Fruit fly (Drosophila melanogaster) whole organism, prepupa: ENCODE results near the gene obst-B.

Source experiments
- Blimp-1 ChIP-seq: fragments of 200-800 bp; sonication (Bioruptor generic); optimal IDR thresholded peaks from 3 replicates; lab custom pipeline; 2017; ENCODE audit warnings: missing biosample characterization, missing genetic modification characterization, mild to moderate bottlenecking, moderate library complexity, missing genetic modification reagents
- CG10631 ChIP-seq: fragments of 200-800 bp; sonication (Bioruptor generic); optimal IDR thresholded peaks from 2 replicates; lab custom pipeline; 2016; ENCODE audit warnings: missing biosample characterization, missing genetic modification characterization
- CG10669 ChIP-seq: fragments of 200-800 bp; sonication (Bioruptor generic); optimal IDR thresholded peaks from 3 replicates; lab custom pipeline; 2018; ENCODE audit warnings: missing biosample characterization, mild to moderate bottlenecking, missing genetic modification characterization, moderate library complexity
- CG11294 ChIP-seq: fragments of 200-800 bp; sonication (Bioruptor generic); IDR thresholded peaks from 2 replicates; pipeline ENCODE4 v1.3.6; 2022; ENCODE audit warnings: missing biosample characterization, missing genetic modification characterization
- CG11762 ChIP-seq: fragments of 200-800 bp; sonication (Bioruptor generic); optimal IDR thresholded peaks from 3 replicates; lab custom pipeline; 2016; ENCODE audit warnings: missing biosample characterization, missing genetic modification characterization; ENCODE audit not compliant: insufficient read depth
- CG11902 ChIP-seq: fragments of 200-800 bp; sonication (Bioruptor generic); optimal IDR thresholded peaks from 3 replicates; lab custom pipeline; 2016; ENCODE audit warnings: missing biosample characterization, missing genetic modification characterization
- CG15336 ChIP-seq: fragments of 200-800 bp; sonication (Bioruptor generic); IDR thresholded peaks from 2 replicates; pipeline ENCODE4 v1.3.6; 2022; ENCODE audit warnings: missing biosample characterization, missing genetic modification characterization
- CG1621 ChIP-seq: fragments of 200-800 bp; sonication (Bioruptor generic); optimal IDR thresholded peaks from 3 replicates; lab custom pipeline; 2018; ENCODE audit warnings: missing biosample characterization, mild to moderate bottlenecking, missing genetic modification characterization
- CG16779 ChIP-seq: fragments of 200-800 bp; sonication (Bioruptor generic); optimal IDR thresholded peaks from 3 replicates; lab custom pipeline; 2017; ENCODE audit warnings: missing biosample characterization, mild to moderate bottlenecking, missing genetic modification characterization
- CG32006 ChIP-seq: fragments of 200-800 bp; sonication (Bioruptor generic); optimal IDR thresholded peaks from 3 replicates; lab custom pipeline; 2017; ENCODE audit warnings: missing biosample characterization, mild to moderate bottlenecking, missing genetic modification characterization
- CG34406 ChIP-seq: fragments of 200-800 bp; sonication (Bioruptor generic); optimal IDR thresholded peaks from 3 replicates; lab custom pipeline; 2016; ENCODE audit warnings: missing biosample characterization, missing genetic modification characterization
- CG4318 ChIP-seq: fragments of 200-800 bp; sonication (Bioruptor generic); optimal IDR thresholded peaks from 3 replicates; lab custom pipeline; 2017; ENCODE audit warnings: missing biosample characterization, mild to moderate bottlenecking, missing genetic modification characterization
- CG6163 ChIP-seq: fragments of 200-800 bp; sonication (Bioruptor generic); IDR thresholded peaks from 3 replicates; pipeline ENCODE4 v1.3.6; 2022; ENCODE audit warnings: missing biosample characterization, missing genetic modification characterization
- CG6276 ChIP-seq: fragments of 200-800 bp; sonication (Bioruptor generic); optimal IDR thresholded peaks from 2 replicates; lab custom pipeline; 2017; ENCODE audit warnings: missing biosample characterization, mild to moderate bottlenecking, missing genetic modification characterization
- CG6792 ChIP-seq: fragments of 200-800 bp; sonication (Bioruptor generic); optimal IDR thresholded peaks from 3 replicates; lab custom pipeline; 2016; ENCODE audit warnings: missing biosample characterization, missing genetic modification characterization
- CG7368 ChIP-seq: fragments of 200-800 bp; sonication (Bioruptor generic); optimal IDR thresholded peaks from 3 replicates; lab custom pipeline; 2016; ENCODE audit warnings: missing biosample characterization, missing genetic modification characterization
- CG8319 ChIP-seq: fragments of 200-800 bp; sonication (Bioruptor generic); optimal IDR thresholded peaks from 3 replicates; lab custom pipeline; 2016; ENCODE audit warnings: missing biosample characterization, missing genetic modification characterization
- CG8632 ChIP-seq: fragments of 200-800 bp; sonication (Bioruptor generic); optimal IDR thresholded peaks from 3 replicates; lab custom pipeline; 2016; ENCODE audit warnings: missing biosample characterization, missing genetic modification characterization
- CG9139 ChIP-seq: fragments of 200-800 bp; sonication (Bioruptor generic); optimal IDR thresholded peaks from 3 replicates; lab custom pipeline; 2017; ENCODE audit warnings: missing biosample characterization, mild to moderate bottlenecking, missing genetic modification characterization
- Eip75B ChIP-seq: fragments of 200-800 bp; sonication (Bioruptor generic); optimal IDR thresholded peaks from 3 replicates; lab custom pipeline; 2016; ENCODE audit warnings: missing biosample characterization, missing genetic modification characterization
- Eip93F ChIP-seq: fragments of 200-800 bp; sonication (Bioruptor generic); optimal IDR thresholded peaks from 2 replicates; lab custom pipeline; 2016; ENCODE audit warnings: missing biosample characterization, mild to moderate bottlenecking, missing genetic modification characterization
- Ets21C ChIP-seq: fragments of 200-800 bp; sonication (Bioruptor generic); optimal IDR thresholded peaks from 3 replicates; lab custom pipeline; 2016; ENCODE audit warnings: missing biosample characterization, missing genetic modification characterization
- Ets96B ChIP-seq: fragments of 200-800 bp; optimal IDR thresholded peaks from 2 replicates; lab custom pipeline; 2019; ENCODE audit warnings: missing biosample characterization, mild to moderate bottlenecking, missing genetic modification characterization, moderate library complexity
- Hr39 ChIP-seq: fragments of 200-800 bp; sonication (Bioruptor generic); optimal IDR thresholded peaks from 2 replicates; lab custom pipeline; 2016; ENCODE audit warnings: missing biosample characterization, missing genetic modification characterization
- Lpt ChIP-seq: fragments of 200-800 bp; sonication (Bioruptor generic); optimal IDR thresholded peaks from 3 replicates; lab custom pipeline; 2016; ENCODE audit warnings: missing biosample characterization, missing genetic modification characterization
- Met ChIP-seq: fragments of 200-800 bp; sonication (Bioruptor generic); optimal IDR thresholded peaks from 3 replicates; lab custom pipeline; 2016; ENCODE audit warnings: missing biosample characterization, missing genetic modification characterization
- OdsH ChIP-seq: fragments of 200-800 bp; sonication (Bioruptor generic); optimal IDR thresholded peaks from 3 replicates; lab custom pipeline; 2016; ENCODE audit warnings: missing biosample characterization, missing genetic modification characterization
- Smox ChIP-seq: fragments of 200-800 bp; sonication (Bioruptor generic); optimal IDR thresholded peaks from 3 replicates; lab custom pipeline; 2016; ENCODE audit warnings: missing biosample characterization, missing genetic modification characterization
- Sox15 ChIP-seq: fragments of 200-800 bp; sonication (Bioruptor generic); optimal IDR thresholded peaks from 3 replicates; lab custom pipeline; 2016; ENCODE audit warnings: missing biosample characterization, missing genetic modification characterization
- acj6 ChIP-seq: fragments of 200-800 bp; sonication (Bioruptor generic); optimal IDR thresholded peaks from 3 replicates; lab custom pipeline; 2016; ENCODE audit warnings: missing biosample characterization, missing genetic modification characterization
- cyc ChIP-seq: fragments of 200-800 bp; sonication (Bioruptor generic); optimal IDR thresholded peaks from 3 replicates; lab custom pipeline; 2016; ENCODE audit warnings: missing biosample characterization, missing genetic modification characterization
- dsx ChIP-seq: fragments of 200-800 bp; optimal IDR thresholded peaks from 3 replicates; lab custom pipeline; 2019; ENCODE audit warnings: missing biosample characterization, mild to moderate bottlenecking, missing genetic modification characterization, moderate library complexity; ENCODE audit not compliant: poor library complexity, severe bottlenecking
- eg ChIP-seq: fragments of 200-800 bp; sonication (Bioruptor generic); IDR thresholded peaks from 3 replicates; pipeline ENCODE4 v1.3.6; 2022; ENCODE audit warnings: missing biosample characterization, missing genetic modification characterization
- esn ChIP-seq: fragments of 200-800 bp; sonication (Bioruptor generic); optimal IDR thresholded peaks from 2 replicates; lab custom pipeline; 2016; ENCODE audit warnings: missing biosample characterization, mild to moderate bottlenecking, missing genetic modification characterization, moderate library complexity
- fd59A ChIP-seq: fragments of 200-800 bp; sonication (Bioruptor generic); optimal IDR thresholded peaks from 2 replicates; lab custom pipeline; 2017; ENCODE audit warnings: missing biosample characterization, mild to moderate bottlenecking, missing genetic modification characterization, missing genetic modification reagents
- fd85E ChIP-seq: fragments of 200-800 bp; sonication (Bioruptor generic); optimal IDR thresholded peaks from 3 replicates; lab custom pipeline; 2016; ENCODE audit warnings: missing biosample characterization, missing genetic modification characterization
- fkh ChIP-seq: fragments of 200-800 bp; sonication (Bioruptor generic); optimal IDR thresholded peaks from 3 replicates; lab custom pipeline; 2017; ENCODE audit warnings: missing biosample characterization, mild to moderate bottlenecking, missing genetic modification characterization, moderate library complexity
- lz ChIP-seq: fragments of 200-800 bp; sonication (Bioruptor generic); optimal IDR thresholded peaks from 3 replicates; lab custom pipeline; 2016; ENCODE audit warnings: missing biosample characterization, missing genetic modification characterization
- net ChIP-seq: fragments of 200-800 bp; sonication (Bioruptor generic); optimal IDR thresholded peaks from 3 replicates; lab custom pipeline; 2016; ENCODE audit warnings: missing biosample characterization, missing genetic modification characterization
- salr ChIP-seq, 2 experiments: fragments of 200-800 bp; sonication (Bioruptor generic); optimal IDR thresholded peaks; 3 replicates each; lab custom pipeline; 2016 to 2018; ENCODE audit warnings: missing biosample characterization in 2 of 2, missing genetic modification characterization in 2 of 2, mild to moderate bottlenecking in 1 of 2
- spab ChIP-seq: fragments of 200-800 bp; sonication (Bioruptor generic); optimal IDR thresholded peaks from 2 replicates; lab custom pipeline; 2017; ENCODE audit warnings: missing biosample characterization, mild to moderate bottlenecking, missing genetic modification characterization, missing genetic modification reagents
- ss ChIP-seq, 2 experiments: fragments of 200-800 bp; sonication (Bioruptor generic); optimal IDR thresholded peaks; 2 replicates in 1 of 2; 3 replicates in 1 of 2; lab custom pipeline; 2017 to 2018; ENCODE audit warnings: mild to moderate bottlenecking in 2 of 2, missing biosample characterization in 2 of 2, missing genetic modification characterization in 2 of 2, moderate library complexity in 1 of 2
- svp ChIP-seq: fragments of 200-800 bp; sonication (Bioruptor generic); peaks from one replicate; lab custom pipeline; 2016; ENCODE audit warnings: missing biosample characterization, missing genetic modification characterization
- topi ChIP-seq: fragments of 200-800 bp; sonication (Bioruptor generic); optimal IDR thresholded peaks from 3 replicates; lab custom pipeline; 2016; ENCODE audit warnings: missing biosample characterization, missing genetic modification characterization
- vri ChIP-seq: fragments of 200-800 bp; sonication (Bioruptor generic); optimal IDR thresholded peaks from 3 replicates; lab custom pipeline; 2016; ENCODE audit warnings: missing biosample characterization, mild to moderate bottlenecking, missing genetic modification characterization

obst-B gene

DNA sequence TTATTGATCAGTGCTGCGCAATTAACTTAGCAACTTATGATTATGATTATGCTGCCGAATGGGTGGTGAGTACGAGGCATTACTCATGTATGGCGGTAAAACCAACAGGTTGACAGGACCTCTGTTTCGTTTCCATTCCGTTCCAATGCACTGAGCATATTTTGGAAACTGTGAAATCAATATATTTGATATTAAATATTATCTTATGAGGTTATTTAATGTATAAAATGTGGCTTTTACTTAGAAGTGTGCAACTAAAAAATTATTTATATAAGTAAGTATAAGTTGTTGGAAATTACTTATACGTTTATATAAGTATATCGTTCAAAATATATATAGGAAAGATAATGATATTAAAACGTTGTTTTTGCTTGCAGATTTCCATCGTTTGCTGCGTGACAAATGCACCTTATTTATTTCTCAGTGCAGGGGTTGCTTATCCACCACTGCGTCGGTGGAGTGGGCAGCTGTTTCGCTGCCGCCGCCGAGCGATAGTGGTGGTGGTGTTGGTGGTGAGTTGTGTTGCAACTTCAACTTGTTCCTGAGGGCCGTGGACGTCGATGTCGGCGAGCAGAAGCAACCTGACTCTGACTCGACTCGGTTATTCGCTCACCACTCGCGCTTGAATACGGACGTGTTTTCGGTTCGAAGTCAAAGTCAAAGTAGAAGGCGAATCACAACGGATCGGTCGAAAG, 48.3 kb upstream of the obst-B start, which contains the start of gene bib (continued):
- TF ChIP-seq Ets96B (peak; percentile 93), CG6276 (GFP tag; lab: Kevin White, UChicago) (peak; percentile 76), CG10631 (peak; percentile 93), topi (GFP tag; lab: Kevin White, UChicago) (peak; percentile 82), CG10669 (GFP tag; lab: Kevin White, UChicago) (peak; percentile 90), net (GFP tag; lab: Kevin White, UChicago) (peak; percentile 90), Blimp-1 (GFP tag; lab: Kevin White, UChicago) (peak; percentile 51), Met (peak; percentile 85), CG8632 (GFP tag; lab: Kevin White, UChicago) (peak; percentile 90), ss (GFP tag; optimal IDR thresholded peaks at IDR 0.05; lab: Kevin White, UChicago) (peak; percentile 88 to 91), Hr39 (peak; percentile 54), CG16779 (tag; lab: Kevin White, UChicago) (peak; percentile 82), vri (peak; percentile 79), Eip93F (GFP tag; lab: Kevin White, UChicago) (peak; percentile 60), cyc (peak; percentile 76)

DNA sequence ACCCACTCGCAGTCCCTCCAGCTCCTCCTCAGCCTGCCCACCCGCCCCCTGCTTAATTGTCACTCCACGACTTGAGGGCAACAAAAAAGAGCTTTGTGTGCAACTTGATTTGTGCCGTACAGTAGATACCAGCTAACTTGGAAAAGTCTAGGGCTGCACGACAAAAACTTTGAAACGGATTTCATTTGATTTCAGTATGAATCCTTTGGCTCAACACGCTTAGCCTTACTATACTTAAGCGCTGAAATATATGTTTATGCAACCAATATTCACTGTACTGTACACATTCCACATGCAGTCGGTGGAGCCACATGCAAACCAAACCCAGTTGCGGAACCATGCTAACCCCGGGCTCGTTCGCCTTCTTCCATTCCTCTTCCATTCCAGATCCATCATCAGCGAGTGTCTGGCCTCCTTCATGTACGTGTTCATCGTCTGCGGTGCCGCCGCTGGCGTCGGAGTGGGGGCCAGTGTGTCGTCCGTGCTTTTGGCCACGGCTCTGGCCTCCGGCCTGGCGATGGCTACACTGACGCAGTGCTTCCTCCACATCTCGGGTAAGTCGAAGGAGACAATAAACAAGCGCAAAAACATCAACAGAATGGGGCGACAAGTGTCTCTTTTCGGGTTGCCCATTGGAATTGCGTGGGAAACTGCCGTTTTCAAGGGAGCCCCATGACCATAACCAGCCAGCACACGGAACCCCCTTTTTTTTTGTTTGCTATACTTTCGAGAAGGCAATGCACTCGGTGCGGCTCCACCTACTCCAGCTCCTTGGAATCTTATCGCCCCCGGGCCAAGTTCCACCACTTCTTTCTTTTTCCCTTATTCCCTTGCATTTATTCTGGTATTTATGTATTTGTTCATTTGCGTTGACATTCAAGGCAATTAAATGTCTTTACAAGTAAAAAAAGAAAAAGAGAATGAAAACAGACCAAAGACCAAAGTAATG, 45.8 kb upstream of the obst-B start:
- peak; percentile 66 to 90 for TF ChIP-seq salr (GFP tag; optimal IDR thresholded peaks at IDR 0.05; lab: Kevin White, UChicago)
- TF ChIP-seq CG8319 (GFP tag; lab: Kevin White, UChicago), result peak; percentile 85
- TF ChIP-seq CG32006 (GFP tag; lab: Kevin White, UChicago), result peak; percentile 88
- TF ChIP-seq vri, result peak; percentile 75
- peak; percentile 78 for TF ChIP-seq Blimp-1 (GFP tag; lab: Kevin White, UChicago)
- peak; percentile 93 for TF ChIP-seq acj6
- TF ChIP-seq spab, result peak; percentile 93
- TF ChIP-seq CG34406 (GFP tag; lab: Kevin White, UChicago), result peak; percentile 91
- TF ChIP-seq fd85E (GFP tag; lab: Kevin White, UChicago), result peak; percentile 84
- TF ChIP-seq dsx, result peak; percentile 94
- peak; percentile 87 for TF ChIP-seq Eip93F (GFP tag; lab: Kevin White, UChicago)
- TF ChIP-seq svp, result peak; percentile 97
- peak; percentile 90 for TF ChIP-seq CG11902 (GFP tag; lab: Kevin White, UChicago)
- peak; percentile 94 for TF ChIP-seq esn (GFP tag; lab: Kevin White, UChicago)
- peak; percentile 89 for TF ChIP-seq Smox (GFP tag; lab: Kevin White, UChicago)
- TF ChIP-seq CG7368 (GFP tag; lab: Kevin White, UChicago), result peak; percentile 91
- peak; percentile 90 for TF ChIP-seq CG9139 (GFP tag; lab: Kevin White, UChicago)
- TF ChIP-seq CG4318, result peak; percentile 78
- peak; percentile 81 for TF ChIP-seq lz (GFP tag; lab: Kevin White, UChicago)
- TF ChIP-seq Sox15 (GFP tag; lab: Kevin White, UChicago), result peak; percentile 80
- peak; percentile 88 for TF ChIP-seq Ets21C (GFP tag; lab: Kevin White, UChicago)
- TF ChIP-seq CG11294, result peak; percentile 79
- peak; percentile 83 for TF ChIP-seq CG6276 (GFP tag; lab: Kevin White, UChicago)
- TF ChIP-seq Hr39, result peak; percentile 93
- no peak for TF ChIP-seq fkh (GFP tag; lab: Kevin White, UChicago)
- peak; percentile 94 for TF ChIP-seq Ets96B
- TF ChIP-seq CG1621 (tag; lab: Kevin White, UChicago), result peak; percentile 93
- peak; percentile 83 for TF ChIP-seq Lpt (GFP tag; lab: Kevin White, UChicago)
- peak; percentile 90 for TF ChIP-seq OdsH (GFP tag; lab: Kevin White, UChicago)
- TF ChIP-seq CG11762 (GFP tag; lab: Kevin White, UChicago), result peak; percentile 80
- peak; percentile 91 for TF ChIP-seq fd59A (GFP tag; lab: Kevin White, UChicago)
- peak; percentile 90 for TF ChIP-seq net (GFP tag; lab: Kevin White, UChicago)
- peak; percentile 94 for TF ChIP-seq eg (GFP tag; lab: Robert Waterston, UW)
- peak; percentile 91 for TF ChIP-seq CG15336 (GFP tag; lab: Robert Waterston, UW)
- TF ChIP-seq Eip75B, result peak; percentile 83
- TF ChIP-seq topi (GFP tag; lab: Kevin White, UChicago), result peak; percentile 92
- TF ChIP-seq CG6163 (GFP tag; lab: Robert Waterston, UW), result peak; percentile 97
- TF ChIP-seq CG6792, result peak; percentile 90
